Fruit fly (Drosophila melanogaster) whole organism, embryonic: ENCODE measurements around the gene CG32816.

Source experiments
- Blimp-1 ChIP-seq: fragments of 200-800 bp; sonication (Bioruptor generic); optimal IDR thresholded peaks from 3 replicates; lab custom pipeline; 2018; ENCODE audit warnings: missing biosample characterization, missing genetic modification characterization, mild to moderate bottlenecking, moderate library complexity, missing genetic modification reagents
- CG11504 ChIP-seq: fragments of 200-800 bp; sonication (Bioruptor generic); optimal IDR thresholded peaks from 3 replicates; lab custom pipeline; 2019; ENCODE audit warnings: missing biosample characterization, mild to moderate bottlenecking, missing genetic modification characterization, moderate library complexity
- CG11695 ChIP-seq: fragments of 200-800 bp; sonication (Bioruptor generic); IDR thresholded peaks from 3 replicates; pipeline ENCODE4 v1.3.6; 2022; ENCODE audit warnings: missing biosample characterization, missing genetic modification characterization
- CG13424 ChIP-seq: fragments of 200-800 bp; sonication (Bioruptor generic); optimal IDR thresholded peaks from 2 replicates; lab custom pipeline; 2019; ENCODE audit warnings: missing biosample characterization, mild to moderate bottlenecking, missing genetic modification characterization, moderate library complexity
- CG14050 ChIP-seq: fragments of 200-800 bp; sonication (Bioruptor generic); IDR thresholded peaks from 3 replicates; pipeline ENCODE4 v1.3.6; 2022; ENCODE audit warnings: missing biosample characterization, missing genetic modification characterization
- CG15269 ChIP-seq: fragments of 200-800 bp; sonication (Bioruptor generic); optimal IDR thresholded peaks from 2 replicates; lab custom pipeline; 2018; ENCODE audit warnings: missing biosample characterization, mild to moderate bottlenecking, missing genetic modification characterization, moderate library complexity
- CG16813 ChIP-seq: fragments of 200-800 bp; sonication (Bioruptor generic); IDR thresholded peaks from 3 replicates; pipeline ENCODE4 v1.3.6; 2022; ENCODE audit warnings: missing biosample characterization, missing genetic modification characterization; ENCODE audit not compliant: partially characterized antibody
- CG16815 ChIP-seq: fragments of 200-800 bp; sonication (Bioruptor generic); optimal IDR thresholded peaks from 3 replicates; lab custom pipeline; 2017; ENCODE audit warnings: missing biosample characterization, mild to moderate bottlenecking, missing genetic modification characterization
- CG17359 ChIP-seq: fragments of 200-800 bp; sonication (Bioruptor generic); optimal IDR thresholded peaks from 3 replicates; lab custom pipeline; 2018; ENCODE audit warnings: missing biosample characterization, mild to moderate bottlenecking, missing genetic modification characterization, moderate library complexity
- CG17361 ChIP-seq: fragments of 200-800 bp; sonication (Bioruptor generic); IDR thresholded peaks from 3 replicates; pipeline ENCODE4 v1.3.6; 2022; ENCODE audit warnings: missing biosample characterization, missing genetic modification characterization
- CG18262 ChIP-seq: fragments of 200-800 bp; optimal IDR thresholded peaks from 3 replicates; lab custom pipeline; 2019; ENCODE audit warnings: missing biosample characterization, mild to moderate bottlenecking, missing genetic modification characterization, moderate library complexity
- CG18764 ChIP-seq: fragments of 200-800 bp; sonication (Bioruptor generic); optimal IDR thresholded peaks from 3 replicates; lab custom pipeline; 2016; ENCODE audit warnings: missing biosample characterization, missing genetic modification characterization
- CG2129 ChIP-seq: fragments of 200-800 bp; sonication (Bioruptor generic); IDR thresholded peaks from 2 replicates; pipeline ENCODE4 v1.3.6; 2022; ENCODE audit warnings: missing biosample characterization, missing genetic modification characterization; ENCODE audit not compliant: partially characterized antibody
- CG2678 ChIP-seq: fragments of 200-800 bp; sonication (Bioruptor generic); optimal IDR thresholded peaks from 3 replicates; lab custom pipeline; 2019; ENCODE audit warnings: missing biosample characterization, mild to moderate bottlenecking, missing genetic modification characterization, moderate library complexity
- CG30403 ChIP-seq: fragments of 200-800 bp; sonication (Bioruptor generic); optimal IDR thresholded peaks from 3 replicates; lab custom pipeline; 2016; ENCODE audit warnings: missing biosample characterization, missing genetic modification characterization
- CG34224 ChIP-seq: fragments of 200-800 bp; sonication (Bioruptor generic); IDR thresholded peaks from 3 replicates; pipeline ENCODE4 v1.3.6; 2022; ENCODE audit warnings: missing biosample characterization, missing genetic modification characterization; ENCODE audit not compliant: partially characterized antibody
- CG7786 ChIP-seq: fragments of 200-800 bp; sonication (Bioruptor generic); optimal IDR thresholded peaks from 2 replicates; lab custom pipeline; 2016; ENCODE audit warnings: missing biosample characterization, missing genetic modification characterization
- CG8924 ChIP-seq: fragments of 200-800 bp; optimal IDR thresholded peaks from 3 replicates; lab custom pipeline; 2019; ENCODE audit warnings: missing biosample characterization, mild to moderate bottlenecking, missing genetic modification characterization, moderate library complexity
- D19B ChIP-seq: fragments of 200-800 bp; sonication (Bioruptor generic); optimal IDR thresholded peaks from 2 replicates; lab custom pipeline; 2017; ENCODE audit warnings: missing biosample characterization, mild to moderate bottlenecking, missing genetic modification characterization
- H15 ChIP-seq: fragments of 200-800 bp; sonication (Bioruptor generic); IDR thresholded peaks from 3 replicates; pipeline ENCODE4 v1.3.6; 2022; ENCODE audit warnings: missing biosample characterization, missing genetic modification characterization
- Hr78 ChIP-seq, 2 experiments: fragments of 200-800 bp in 1 of 2; fragments of >200 bp in 1 of 2; sonication (Bioruptor generic) in 1 of 2; optimal IDR thresholded peaks; 2 replicates each; lab custom pipeline; 2017 to 2019; ENCODE audit warnings: missing biosample characterization in 2 of 2, missing genetic modification characterization in 2 of 2, mild to moderate bottlenecking in 1 of 2, moderate library complexity in 1 of 2
- Lim3 ChIP-seq: fragments of 200-800 bp; sonication (Bioruptor generic); IDR thresholded peaks from 2 replicates; pipeline ENCODE4 v1.3.6; 2022; ENCODE audit warnings: missing biosample characterization, missing genetic modification characterization
- Mes4 ChIP-seq: fragments of 200-800 bp; sonication (Bioruptor generic); optimal IDR thresholded peaks from 2 replicates; lab custom pipeline; 2016; ENCODE audit warnings: missing biosample characterization, missing genetic modification characterization
- Ptx1 ChIP-seq: fragments of 200-800 bp; sonication (Bioruptor generic); IDR thresholded peaks from 2 replicates; pipeline ENCODE4 v1.3.6; 2022; ENCODE audit warnings: missing biosample characterization, missing genetic modification characterization
- Sox100B ChIP-seq: fragments of 200-800 bp; sonication (Bioruptor generic); optimal IDR thresholded peaks from 3 replicates; lab custom pipeline; 2018; ENCODE audit warnings: missing biosample characterization, mild to moderate bottlenecking, missing genetic modification characterization
- Ssrp ChIP-seq: fragments of 200-800 bp; sonication (Bioruptor generic); optimal IDR thresholded peaks from 2 replicates; lab custom pipeline; 2018; ENCODE audit warnings: missing biosample characterization, mild to moderate bottlenecking, missing genetic modification characterization, moderate library complexity
- Stat92E ChIP-seq, 3 experiments: fragments of >200 bp in 2 of 3; fragments of 200-800 bp in 1 of 3; sonication (Bioruptor generic) in 1 of 3; optimal IDR thresholded peaks; 2 replicates each; lab custom pipeline; 2017 to 2019; ENCODE audit warnings: missing biosample characterization in 3 of 3, missing genetic modification characterization in 3 of 3, mild to moderate bottlenecking in 1 of 3, moderate library complexity in 1 of 3
- bbx ChIP-seq: fragments of 200-800 bp; sonication (Bioruptor generic); IDR thresholded peaks from 2 replicates; pipeline ENCODE4 v1.3.6; 2022; ENCODE audit warnings: missing biosample characterization, missing genetic modification characterization; ENCODE audit not compliant: partially characterized antibody
- cad ChIP-seq: fragments of >200 bp; optimal IDR thresholded peaks from 2 replicates; lab custom pipeline; 2017; ENCODE audit warnings: missing biosample characterization, missing genetic modification characterization
- dmrt99B ChIP-seq: fragments of 200-800 bp; sonication (Bioruptor generic); optimal IDR thresholded peaks from 2 replicates; lab custom pipeline; 2018; ENCODE audit warnings: missing biosample characterization, mild to moderate bottlenecking, missing genetic modification characterization, moderate library complexity
- gcm ChIP-seq: fragments of 200-800 bp; sonication (Bioruptor generic); optimal IDR thresholded peaks from 2 replicates; lab custom pipeline; 2019; ENCODE audit warnings: missing biosample characterization, mild to moderate bottlenecking, missing genetic modification characterization, moderate library complexity
- ham ChIP-seq: fragments of 200-800 bp; sonication (Bioruptor generic); IDR thresholded peaks from 2 replicates; pipeline ENCODE4 v1.3.6; 2022; ENCODE audit warnings: missing biosample characterization, missing genetic modification characterization
- jing ChIP-seq: fragments of 200-800 bp; sonication (Bioruptor generic); optimal IDR thresholded peaks from 2 replicates; lab custom pipeline; 2018; ENCODE audit warnings: missing biosample characterization, mild to moderate bottlenecking, missing genetic modification characterization
- lilli ChIP-seq: fragments of 200-800 bp; sonication (Bioruptor generic); optimal IDR thresholded peaks from 3 replicates; lab custom pipeline; 2016; ENCODE audit warnings: missing biosample characterization, missing genetic modification characterization
- onecut ChIP-seq: fragments of 200-800 bp; sonication (Bioruptor generic); IDR thresholded peaks from 2 replicates; pipeline ENCODE4 v1.3.6; 2022; ENCODE audit warnings: missing biosample characterization, missing genetic modification characterization
- pb ChIP-seq: fragments of 200-800 bp; sonication (Bioruptor generic); optimal IDR thresholded peaks from 3 replicates; lab custom pipeline; 2016; ENCODE audit warnings: missing biosample characterization, missing genetic modification characterization
- phol ChIP-seq: fragments of 200-800 bp; sonication (Bioruptor generic); optimal IDR thresholded peaks from 3 replicates; lab custom pipeline; 2018; ENCODE audit warnings: missing biosample characterization, mild to moderate bottlenecking, missing genetic modification characterization, moderate library complexity
- pzg ChIP-seq: fragments of 200-800 bp; sonication (Bioruptor generic); optimal IDR thresholded peaks from 3 replicates; lab custom pipeline; 2018; ENCODE audit warnings: missing biosample characterization, mild to moderate bottlenecking, missing genetic modification characterization, moderate library complexity
- repo ChIP-seq: fragments of 200-800 bp; sonication (Bioruptor generic); optimal IDR thresholded peaks from 2 replicates; lab custom pipeline; 2016; ENCODE audit warnings: missing biosample characterization, missing genetic modification characterization
- sc ChIP-seq, 3 experiments: fragments of >200 bp in 2 of 3; fragments of 200-800 bp in 1 of 3; sonication (Bioruptor generic) in 1 of 3; optimal IDR thresholded peaks; 2 replicates in 2 of 3; 3 replicates in 1 of 3; lab custom pipeline; 2017; ENCODE audit warnings: mild to moderate bottlenecking in 1 of 3, missing biosample characterization in 1 of 3, missing genetic modification characterization in 1 of 3, missing genetic modification reagents in 1 of 3
- seq ChIP-seq: fragments of 200-800 bp; sonication (Bioruptor generic); IDR thresholded peaks from 2 replicates; pipeline ENCODE4 v1.3.6; 2022; ENCODE audit warnings: missing biosample characterization, missing genetic modification characterization
- shn ChIP-seq: fragments of 200-800 bp; sonication (Bioruptor generic); optimal IDR thresholded peaks from 3 replicates; lab custom pipeline; 2016; ENCODE audit warnings: missing biosample characterization, missing genetic modification characterization
- slou ChIP-seq: fragments of 200-800 bp; sonication (Bioruptor generic); optimal IDR thresholded peaks from 3 replicates; lab custom pipeline; 2016; ENCODE audit warnings: missing biosample characterization, missing genetic modification characterization
- slp2 ChIP-seq: fragments of 200-800 bp; sonication (Bioruptor generic); optimal IDR thresholded peaks from 2 replicates; lab custom pipeline; 2016; ENCODE audit warnings: missing biosample characterization, missing genetic modification characterization
- sob ChIP-seq: fragments of 200-800 bp; sonication (Bioruptor generic); IDR thresholded peaks from 2 replicates; pipeline ENCODE4 v1.3.6; 2022; ENCODE audit warnings: missing biosample characterization, missing genetic modification characterization
- sr ChIP-seq: fragments of 200-800 bp; sonication (Bioruptor generic); IDR thresholded peaks from 3 replicates; pipeline ENCODE4 v1.3.6; 2022; ENCODE audit warnings: missing biosample characterization, missing genetic modification characterization
- vvl ChIP-seq: fragments of 200-800 bp; sonication (Bioruptor generic); IDR thresholded peaks from 2 replicates; pipeline ENCODE4 v1.3.6; 2022; ENCODE audit warnings: missing biosample characterization, missing genetic modification characterization
- wek ChIP-seq: fragments of 200-800 bp; sonication (Bioruptor generic); optimal IDR thresholded peaks from 3 replicates; lab custom pipeline; 2018; ENCODE audit warnings: missing biosample characterization, mild to moderate bottlenecking, missing genetic modification characterization, moderate library complexity

Gene CG32816

DNA sequence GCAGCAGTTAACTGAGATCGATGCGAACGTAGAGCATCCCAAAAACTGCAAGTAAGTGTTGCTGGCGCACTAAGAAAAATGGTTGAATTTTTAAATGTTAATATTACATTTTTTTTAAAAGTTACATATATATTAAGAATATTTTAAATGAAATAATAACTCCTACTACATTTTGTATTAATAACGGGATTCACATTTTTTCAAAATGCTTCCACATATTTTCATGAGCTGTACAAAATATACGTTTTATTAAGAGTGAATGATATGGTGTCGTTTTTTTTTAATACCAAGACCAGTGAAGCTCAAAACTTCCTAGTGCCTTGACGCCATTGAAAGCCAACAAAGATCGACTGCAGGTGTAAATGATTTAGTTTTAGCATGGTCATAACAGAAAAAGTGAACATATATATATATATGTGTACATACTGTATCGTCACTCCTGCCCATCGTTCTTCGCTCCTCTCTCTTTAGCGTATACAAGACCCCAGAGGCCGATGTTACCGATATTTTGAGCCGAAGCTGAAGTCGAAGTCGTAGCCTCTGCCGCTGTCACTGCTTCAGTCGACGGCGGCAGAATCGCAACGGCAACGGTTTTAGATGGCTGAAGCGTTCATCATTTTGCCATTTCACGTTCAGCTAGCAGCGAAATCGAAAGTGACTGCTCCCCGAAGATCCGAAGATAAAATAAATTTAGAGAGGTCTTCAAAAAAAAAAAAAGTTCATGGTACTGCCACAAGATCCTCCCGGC, 127.9 kb downstream of the CG32816 start:
- TF ChIP-seq pzg (no peak), CG34224 (no peak), seq (GFP tag; lab: Robert Waterston, UW) (no peak), CG18262 (tag; lab: Kevin White, UChicago) (peak; percentile 14), CG11695 (GFP tag; lab: Robert Waterston, UW) (no peak), pb (GFP tag; lab: Kevin White, UChicago) (no peak), CG2129 (GFP tag; lab: Robert Waterston, UW) (no peak), shn (GFP tag; lab: Kevin White, UChicago) (no peak), slp2 (GFP tag; lab: Kevin White, UChicago) (no peak), Blimp-1 (GFP tag; lab: Kevin White, UChicago) (peak; percentile 75), CG30403 (GFP tag; lab: Kevin White, UChicago) (no peak), CG14050 (GFP tag; lab: Robert Waterston, UW) (no peak), CG7786 (GFP tag; lab: Kevin White, UChicago) (no peak), Stat92E (GFP tag; optimal IDR thresholded peaks at IDR 0.05; lab: Kevin White, UChicago) (no peak), vvl (no peak), onecut (GFP tag; lab: Robert Waterston, UW) (no peak), sc (optimal IDR thresholded peaks at IDR 0.05; lab: Kevin White, UChicago) (no peak), sc (GFP tag; optimal IDR thresholded peaks at IDR 0.05; lab: Kevin White, UChicago) (no peak), CG17359 (peak; percentile 15), CG17361 (GFP tag; lab: Robert Waterston, UW) (0 out of 3 replicates have a peak, but pooled peaks have one; percentile 17), slou (no peak), CG18764 (GFP tag; lab: Kevin White, UChicago) (no peak), cad (GFP tag; lab: Kevin White, UChicago) (no peak), Ssrp (tag; lab: Kevin White, UChicago) (peak; percentile 7), Mes4 (no peak), sr (GFP tag; lab: Robert Waterston, UW) (no peak), CG2678 (tag; lab: Kevin White, UChicago) (peak; percentile 22), dmrt99B (tag; lab: Kevin White, UChicago) (peak; percentile 67), CG11504 (tag; lab: Kevin White, UChicago) (peak; percentile 57), phol (tag; lab: Kevin White, UChicago) (peak; percentile 3), Lim3 (no peak), Hr78 (GFP tag; optimal IDR thresholded peaks at IDR 0.05; lab: Kevin White, UChicago) (no peak), lilli (GFP tag; lab: Kevin White, UChicago) (no peak), gcm (GFP tag; lab: Kevin White, UChicago) (no peak), bbx (peak; percentile 35; the same call in 1 of the 2 replicates), ham (GFP tag; lab: Robert Waterston, UW) (no peak), CG16815 (GFP tag; lab: Kevin White, UChicago) (no peak), jing (GFP tag; lab: Kevin White, UChicago) (no peak), CG15269 (tag; lab: Kevin White, UChicago) (peak; percentile 44), D19B (GFP tag; lab: Kevin White, UChicago) (no peak), repo (GFP tag; lab: Kevin White, UChicago) (no peak), wek (GFP tag; lab: Kevin White, UChicago) (no peak), H15 (no peak), CG16813 (no peak), CG8924 (tag; lab: Kevin White, UChicago) (peak; percentile 12), CG13424 (tag; lab: Kevin White, UChicago) (peak; percentile 6), Sox100B (GFP tag; lab: Kevin White, UChicago) (no peak), Ptx1 (GFP tag; lab: Robert Waterston, UW) (peak; percentile 36; the same call in 1 of the 2 replicates), sob (peak; percentile 26; the same call in 1 of the 2 replicates)
